Fruit fly (Drosophila melanogaster) whole organism, wandering third instar larva: ENCODE results near the gene Hipk.
A peak's percentile ranks its signal among the peaks of the same experiment; 100 is the strongest.

Experiments used
- Abd-B ChIP-seq: fragments of >200 bp; optimal IDR thresholded peaks from 2 replicates; lab custom pipeline; 2017; ENCODE audit warnings: missing biosample characterization, missing genetic modification characterization
- CG32264 ChIP-seq: fragments of 200-800 bp; sonication (Bioruptor generic); optimal IDR thresholded peaks from 2 replicates; lab custom pipeline; 2016; ENCODE audit warnings: missing biosample characterization, missing genetic modification characterization
- CG9705 ChIP-seq: fragments of 200-800 bp; sonication (Bioruptor generic); optimal IDR thresholded peaks from 2 replicates; lab custom pipeline; 2018; ENCODE audit warnings: missing biosample characterization, mild to moderate bottlenecking, missing genetic modification characterization
- CrebA ChIP-seq: fragments of 200-800 bp; sonication (Bioruptor generic); optimal IDR thresholded peaks from 2 replicates; lab custom pipeline; 2016; ENCODE audit warnings: missing biosample characterization, mild to moderate bottlenecking, missing genetic modification characterization, borderline replicate concordance
- Dfd ChIP-seq: fragments of >200 bp; optimal IDR thresholded peaks from 2 replicates; lab custom pipeline; 2017; ENCODE audit warnings: missing biosample characterization, missing genetic modification characterization
- Dif ChIP-seq: fragments of 200-275, 200-300 bp; sonication (Bioruptor generic); optimal IDR thresholded peaks from 2 replicates; lab custom pipeline; 2018; ENCODE audit warnings: missing biosample characterization, missing genetic modification characterization; ENCODE audit not compliant: partially characterized antibody
- GATAd ChIP-seq: sonication (Bioruptor generic); optimal IDR thresholded peaks from 2 replicates; lab custom pipeline; 2016; ENCODE audit warnings: missing biosample characterization, missing genetic modification characterization
- HLH106 ChIP-seq: fragments of 200-800 bp; optimal IDR thresholded peaks from 3 replicates; lab custom pipeline; 2019; ENCODE audit warnings: missing biosample characterization, mild to moderate bottlenecking, missing genetic modification characterization, moderate library complexity
- Hnf4 ChIP-seq: fragments of 200-800 bp; sonication (Bioruptor generic); optimal IDR thresholded peaks from 2 replicates; lab custom pipeline; 2016; ENCODE audit warnings: missing biosample characterization, mild to moderate bottlenecking, missing genetic modification characterization
- Hr78 ChIP-seq: fragments of >200 bp; optimal IDR thresholded peaks from 2 replicates; lab custom pipeline; 2017; ENCODE audit warnings: missing biosample characterization, missing genetic modification characterization
- Hr83 ChIP-seq: fragments of 200-300 bp; sonication (Bioruptor generic); optimal IDR thresholded peaks from 2 replicates; lab custom pipeline; 2016; ENCODE audit warnings: missing biosample characterization, mild to moderate bottlenecking, missing genetic modification characterization, moderate library complexity; ENCODE audit not compliant: poor library complexity, severe bottlenecking
- Jra ChIP-seq: sonication (Bioruptor generic); optimal IDR thresholded peaks from 2 replicates; lab custom pipeline; 2016; ENCODE audit warnings: missing biosample characterization, missing genetic modification characterization
- Mio ChIP-seq: sonication (Bioruptor generic); optimal IDR thresholded peaks from 2 replicates; lab custom pipeline; 2016; ENCODE audit warnings: missing biosample characterization, missing genetic modification characterization
- Myc ChIP-seq: fragments of >200 bp; optimal IDR thresholded peaks from 2 replicates; lab custom pipeline; 2017
- N ChIP-seq: fragments of >200 bp; optimal IDR thresholded peaks from 2 replicates; lab custom pipeline; 2018; ENCODE audit warnings: missing biosample characterization, missing external identifiers, missing genetic modification characterization
- OdsH ChIP-seq: fragments of 200-800 bp; sonication (Bioruptor generic); optimal IDR thresholded peaks from 2 replicates; lab custom pipeline; 2016; ENCODE audit warnings: missing biosample characterization, mild to moderate bottlenecking, missing genetic modification characterization
- Rel ChIP-seq, 2 experiments: fragments of 200-800 bp; sonication (Bioruptor generic) in 1 of 2; optimal IDR thresholded peaks; 2 replicates in 1 of 2; 3 replicates in 1 of 2; lab custom pipeline; 2016 to 2019; ENCODE audit warnings: mild to moderate bottlenecking in 2 of 2, missing biosample characterization in 2 of 2, missing genetic modification characterization in 2 of 2, moderate library complexity in 1 of 2
- Sp1 ChIP-seq: fragments of 200-800 bp; sonication (Bioruptor generic); optimal IDR thresholded peaks from 3 replicates; lab custom pipeline; 2019; ENCODE audit warnings: missing biosample characterization, mild to moderate bottlenecking, missing genetic modification characterization, moderate library complexity
- Vsx2 ChIP-seq: fragments of 200-300, 225-300 bp; sonication (Bioruptor generic); optimal IDR thresholded peaks from 2 replicates; lab custom pipeline; 2018; ENCODE audit warnings: missing biosample characterization, missing genetic modification characterization; ENCODE audit not compliant: partially characterized antibody
- br ChIP-seq: fragments of 200-800 bp; sonication (Bioruptor generic); optimal IDR thresholded peaks from 2 replicates; lab custom pipeline; 2016; ENCODE audit warnings: missing biosample characterization, missing genetic modification characterization
- brk ChIP-seq: fragments of 200-800 bp; sonication (Bioruptor generic); optimal IDR thresholded peaks from 2 replicates; lab custom pipeline; 2016; ENCODE audit warnings: missing biosample characterization, mild to moderate bottlenecking, missing genetic modification characterization
- dl ChIP-seq, 2 experiments: fragments of 175-275, 200-275 bp in 1 of 2; fragments of 200-275 bp in 1 of 2; sonication (Bioruptor generic); optimal IDR thresholded peaks; lab custom pipeline; 2018; ENCODE audit warnings: mild to moderate bottlenecking in 2 of 2, missing biosample characterization in 2 of 2, missing genetic modification characterization in 2 of 2, moderate library complexity in 2 of 2; ENCODE audit not compliant: partially characterized antibody in 2 of 2, insufficient read depth in 1 of 2
- dmrt93B ChIP-seq: fragments of 200-800 bp; sonication (Bioruptor generic); optimal IDR thresholded peaks from 2 replicates; lab custom pipeline; 2018; ENCODE audit warnings: missing biosample characterization, mild to moderate bottlenecking, missing genetic modification characterization
- dsf ChIP-seq: sonication (Bioruptor generic); optimal IDR thresholded peaks from 2 replicates; lab custom pipeline; 2016; ENCODE audit warnings: missing biosample characterization, missing genetic modification characterization, borderline replicate concordance
- ey ChIP-seq: fragments of 200-800 bp; sonication (Bioruptor generic); optimal IDR thresholded peaks from 2 replicates; lab custom pipeline; 2016; ENCODE audit warnings: missing biosample characterization, missing genetic modification characterization
- foxo ChIP-seq, 2 experiments: fragments of 200-800 bp; sonication (Bioruptor generic); optimal IDR thresholded peaks; 2 replicates in 1 of 2; 3 replicates in 1 of 2; lab custom pipeline; 2016 to 2017; ENCODE audit warnings: missing biosample characterization in 2 of 2, missing genetic modification characterization in 2 of 2
- fru ChIP-seq: fragments of 200-800 bp; sonication (Bioruptor generic); optimal IDR thresholded peaks from 3 replicates; lab custom pipeline; 2016; ENCODE audit warnings: missing biosample characterization, mild to moderate bottlenecking, missing genetic modification characterization
- h ChIP-seq: fragments of 200-800 bp; sonication (Bioruptor generic); optimal IDR thresholded peaks from 3 replicates; lab custom pipeline; 2016; ENCODE audit warnings: missing biosample characterization, mild to moderate bottlenecking, missing genetic modification characterization
- jim ChIP-seq: fragments of 175-275, 200-325 bp; sonication (Bioruptor generic); optimal IDR thresholded peaks from 2 replicates; lab custom pipeline; 2016; ENCODE audit warnings: missing biosample characterization, mild to moderate bottlenecking, missing genetic modification characterization
- lola ChIP-seq: fragments of >200 bp; optimal IDR thresholded peaks from 2 replicates; lab custom pipeline; 2017; ENCODE audit warnings: missing biosample characterization, missing genetic modification characterization
- pan ChIP-seq: fragments of >200 bp; optimal IDR thresholded peaks from 2 replicates; lab custom pipeline; 2017
- psq ChIP-seq: fragments of 200-800 bp; sonication (Bioruptor generic); optimal IDR thresholded peaks from 3 replicates; lab custom pipeline; 2017; ENCODE audit warnings: missing biosample characterization, mild to moderate bottlenecking, missing genetic modification characterization, moderate library complexity
- rgr ChIP-seq: fragments of 200-800 bp; sonication (Bioruptor generic); optimal IDR thresholded peaks from 3 replicates; lab custom pipeline; 2016; ENCODE audit warnings: missing biosample characterization, mild to moderate bottlenecking, missing genetic modification characterization
- sage ChIP-seq: fragments of 200-800 bp; sonication (Bioruptor generic); optimal IDR thresholded peaks from 2 replicates; lab custom pipeline; 2016; ENCODE audit warnings: missing biosample characterization, mild to moderate bottlenecking, missing genetic modification characterization
- sv ChIP-seq: fragments of 200-800 bp; sonication (Bioruptor generic); optimal IDR thresholded peaks from 3 replicates; lab custom pipeline; 2016; ENCODE audit warnings: missing biosample characterization, missing genetic modification characterization
- tai ChIP-seq: sonication (Bioruptor generic); optimal IDR thresholded peaks from 2 replicates; lab custom pipeline; 2016; ENCODE audit warnings: missing biosample characterization, missing genetic modification characterization
- usp ChIP-seq: fragments of >200 bp; optimal IDR thresholded peaks from 2 replicates; lab custom pipeline; 2017; ENCODE audit warnings: missing biosample characterization, missing genetic modification characterization
- woc ChIP-seq: sonication (Bioruptor generic); optimal IDR thresholded peaks from 2 replicates; lab custom pipeline; 2016; ENCODE audit warnings: missing biosample characterization, mild to moderate bottlenecking, missing genetic modification characterization

The Hipk gene

DNA sequence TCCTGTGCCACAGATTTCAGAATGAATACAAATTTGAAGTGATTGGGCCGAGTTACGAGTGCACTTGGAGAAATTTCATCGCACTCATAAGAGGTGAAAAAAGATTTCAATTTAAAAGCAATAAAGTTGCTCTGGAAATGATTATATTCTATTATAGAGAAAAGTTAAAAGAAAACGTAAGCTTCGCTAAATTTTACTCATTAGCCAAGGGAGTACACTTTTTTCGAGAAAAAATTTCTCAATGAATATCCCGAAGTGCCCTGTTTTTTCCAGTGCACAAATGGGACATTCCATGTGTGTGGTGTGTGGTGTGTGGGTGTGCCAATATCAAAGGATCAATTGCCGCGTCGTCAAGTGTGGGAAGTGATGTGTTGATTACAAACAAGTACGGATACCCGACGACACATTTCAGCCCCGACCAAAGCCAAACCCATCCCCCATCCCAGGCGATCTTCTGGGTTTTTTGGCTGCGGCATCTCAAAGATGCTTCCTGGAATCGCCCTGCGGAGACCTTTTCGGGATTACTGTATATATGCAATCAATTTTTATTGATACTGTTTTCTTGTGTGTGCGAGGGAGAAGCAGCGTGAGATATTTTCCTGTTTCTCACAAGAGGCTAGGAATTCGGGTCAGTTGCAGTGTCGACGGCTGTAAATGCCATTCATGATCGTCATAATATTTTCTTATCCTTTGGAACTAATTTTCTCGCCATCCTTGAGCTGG, 70.9 kb downstream of the Hipk start:
- TF ChIP-seq jim (no peak), sv (peak; percentile 10), Myc (no peak), Abd-B (GFP tag; lab: Kevin White, UChicago) (no peak), sage (GFP tag; lab: Kevin White, UChicago) (no peak), rgr (peak; percentile 9), lola (no peak), Dif (GFP tag; lab: Kevin White, UChicago) (no peak), fru (GFP tag; lab: Kevin White, UChicago) (peak; percentile 21), pan (lab: Kevin White, UChicago) (no peak), h (GFP tag; lab: Kevin White, UChicago) (peak; percentile 15), foxo (GFP tag; optimal IDR thresholded peaks at IDR 0.05; lab: Kevin White, UChicago) (peak in 1 of 2 experiments; percentile 19)
- TF ChIP-seq, all 38 proteins: peak for 5

DNA sequence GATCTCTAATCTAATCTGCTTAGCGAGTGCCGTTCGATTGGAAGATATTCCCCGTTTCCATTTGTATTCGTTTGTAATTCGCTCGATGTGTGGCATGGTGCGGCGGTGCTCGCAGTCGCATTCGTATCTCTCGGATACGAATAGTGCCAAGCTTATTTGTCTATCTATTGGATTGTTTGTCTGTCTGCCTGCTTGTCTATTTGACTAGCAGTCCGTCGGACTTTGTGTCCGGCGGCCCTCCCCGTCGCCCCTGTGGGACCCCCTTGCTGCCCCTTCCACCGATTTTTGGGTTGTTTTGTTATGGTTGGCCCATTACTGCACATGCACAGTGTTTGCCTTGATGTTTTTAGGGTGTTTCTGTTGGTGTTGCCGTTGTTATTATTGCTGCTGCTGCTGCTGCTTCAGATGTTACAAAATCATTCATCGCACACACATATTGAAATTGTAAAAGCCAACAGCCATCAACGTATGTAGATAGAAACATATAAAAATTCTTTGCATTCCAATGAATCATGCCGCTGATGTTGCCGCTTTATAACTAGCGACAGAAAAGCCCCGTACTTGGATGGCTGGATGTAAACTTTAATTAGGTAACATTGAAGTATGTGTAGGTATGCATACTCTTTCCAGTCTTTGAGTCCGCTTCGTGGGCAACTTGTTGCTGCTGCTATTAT, 72.0 kb downstream of the Hipk start:
- TF ChIP-seq Dfd (GFP tag; lab: Kevin White, UChicago) (peak; percentile 35), CG32264 (GFP tag; lab: Kevin White, UChicago) (no peak), h (GFP tag; lab: Kevin White, UChicago) (no peak), woc (GFP tag; lab: Kevin White, UChicago) (no peak)

DNA sequence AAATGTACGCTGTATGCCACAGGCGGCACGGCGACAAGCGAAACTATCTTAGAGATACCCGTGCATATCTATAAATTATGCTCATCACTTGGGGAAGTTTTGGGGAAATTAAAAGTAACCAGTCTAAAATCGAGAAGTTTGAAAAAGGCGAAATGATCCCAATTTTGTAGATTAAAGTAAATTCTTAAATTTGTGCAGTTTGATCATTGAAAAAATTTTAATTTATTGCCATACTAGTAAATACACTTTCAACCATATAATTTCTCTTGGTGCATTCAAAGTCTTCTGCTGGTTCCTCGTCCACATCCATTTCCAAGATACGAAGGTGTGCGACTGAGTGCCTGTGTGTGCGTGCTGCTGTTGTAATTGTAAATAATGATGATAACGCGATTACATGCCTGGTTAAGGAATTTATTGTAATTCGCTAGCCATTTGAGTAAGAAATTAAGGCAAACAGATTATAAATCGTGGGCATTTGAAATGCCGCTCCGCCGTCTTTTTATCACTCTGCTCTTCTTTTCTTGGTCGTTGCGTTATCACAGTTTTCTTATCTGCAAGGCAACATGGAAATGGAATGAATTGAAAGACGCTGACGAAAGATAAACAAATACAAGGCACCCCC, 72.7 kb downstream of the Hipk start:
- TF ChIP-seq Mio (GFP tag; lab: Kevin White, UChicago) (no peak), pan (lab: Kevin White, UChicago) (no peak), dsf (GFP tag; lab: Kevin White, UChicago) (no peak), Jra (GFP tag; lab: Kevin White, UChicago) (no peak), Sp1 (GFP tag; lab: Kevin White, UChicago) (no peak), ey (GFP tag; lab: Kevin White, UChicago) (peak; percentile 7), Hnf4 (GFP tag; lab: Kevin White, UChicago) (no peak), GATAd (no peak), tai (GFP tag; lab: Kevin White, UChicago) (no peak), Myc (no peak), dmrt93B (GFP tag; lab: Kevin White, UChicago) (no peak), CG9705 (no peak), h (GFP tag; lab: Kevin White, UChicago) (no peak), dl (GFP tag; optimal IDR thresholded peaks at IDR 0.05; lab: Kevin White, UChicago; ENCODE audit: insufficient read depth in 1 of 2, partially characterized antibody in 2 of 2) (no peak), Dif (GFP tag; lab: Kevin White, UChicago) (no peak), HLH106 (tag; lab: Kevin White, UChicago) (no peak), br (GFP tag; lab: Kevin White, UChicago) (peak; percentile 0), brk (no peak), lola (no peak), N (GFP tag; lab: Kevin White, UChicago) (no peak), sv (peak; percentile 82), Abd-B (GFP tag; lab: Kevin White, UChicago) (no peak), usp (GFP tag; lab: Kevin White, UChicago) (no peak), CG32264 (GFP tag; lab: Kevin White, UChicago) (no peak), foxo (GFP tag; optimal IDR thresholded peaks at IDR 0.05; lab: Kevin White, UChicago) (peak in 1 of 2 experiments; percentile 30), sage (GFP tag; lab: Kevin White, UChicago) (no peak), rgr (no peak), Hr83 (no peak), Rel (GFP tag; optimal IDR thresholded peaks at IDR 0.05; lab: Kevin White, UChicago) (no peak), Rel (tag; optimal IDR thresholded peaks at IDR 0.05; lab: Kevin White, UChicago) (no peak), Hr78 (GFP tag; lab: Kevin White, UChicago) (no peak), OdsH (GFP tag; lab: Kevin White, UChicago) (peak; percentile 1), psq (no peak), woc (GFP tag; lab: Kevin White, UChicago) (no peak), Vsx2 (no peak), jim (no peak), CrebA (GFP tag; lab: Kevin White, UChicago) (no peak), fru (GFP tag; lab: Kevin White, UChicago) (peak; percentile 51), Dfd (GFP tag; lab: Kevin White, UChicago) (no peak)
